Fruit fly (Drosophila melanogaster): Measurements from ENCODE around the gene TfAP-2.

The TfAP-2 gene

DNA sequence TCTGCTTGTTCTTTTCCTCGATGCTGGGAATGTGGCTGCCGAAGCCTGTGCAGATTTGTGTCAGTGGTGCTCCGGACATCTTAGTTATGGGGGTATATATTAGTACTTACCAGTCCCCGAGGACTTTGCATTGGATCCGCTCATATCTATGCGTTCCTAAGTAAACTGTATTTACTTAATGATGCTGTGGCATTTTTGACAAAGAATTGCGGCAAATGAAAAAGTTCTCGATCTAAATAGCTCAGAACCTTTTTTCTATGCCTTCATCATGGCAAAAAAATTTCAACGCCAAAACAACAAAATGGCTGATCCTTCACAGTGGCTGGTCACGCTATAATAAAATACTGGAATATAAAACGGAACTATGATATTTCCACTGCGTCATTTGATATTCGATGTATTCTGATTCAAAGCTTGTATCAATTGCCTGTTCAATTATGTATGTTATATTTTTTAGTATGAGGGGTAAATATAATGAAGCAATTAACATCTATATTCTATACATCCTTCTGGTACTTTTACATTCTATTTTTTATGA, 47.6 kb downstream of the TfAP-2 start, which contains the start of gene MED1:
Gene MED1, minus strand, starts transcription at position 295 of the 538 bp plus-strand sequence.
- TF ChIP-seq Myc (optimal IDR thresholded peaks at IDR 0.05) (no peak), Sin3A (optimal IDR thresholded peaks at IDR 0.05) (no peak), ttk (optimal IDR thresholded peaks at IDR 0.05) (no peak), psq (optimal IDR thresholded peaks at IDR 0.05) (no peak), h (optimal IDR thresholded peaks at IDR 0.05) (no peak), insv (optimal IDR thresholded peaks at IDR 0.05) (no peak)

dm6 chr3L:21635208-21635607, 48.6 kb downstream of the TfAP-2 start, which contains the start of gene ORMDL:
Gene ORMDL (plus strand): TSS chr3L:21635305.
- TF ChIP-seq insv (optimal IDR thresholded peaks at IDR 0.05) (no peak), ttk (optimal IDR thresholded peaks at IDR 0.05) (no peak), psq (optimal IDR thresholded peaks at IDR 0.05) (no peak), Sin3A (optimal IDR thresholded peaks at IDR 0.05) (no peak), h (optimal IDR thresholded peaks at IDR 0.05) (no peak), Myc (optimal IDR thresholded peaks at IDR 0.05) (no peak)

dm6 chr3L:21636265-21636993, 49.8 kb downstream of the TfAP-2 start, which contains the start of gene CG32444:
Gene CG32444 (plus strand): TSS chr3L:21636947.
- no peak for TF ChIP-seq psq (optimal IDR thresholded peaks at IDR 0.05)
- no peak for TF ChIP-seq insv (optimal IDR thresholded peaks at IDR 0.05)
- no peak for TF ChIP-seq Myc (optimal IDR thresholded peaks at IDR 0.05)
- no peak for TF ChIP-seq Sin3A (optimal IDR thresholded peaks at IDR 0.05)
- no peak for TF ChIP-seq ttk (optimal IDR thresholded peaks at IDR 0.05)
- TF ChIP-seq h (optimal IDR thresholded peaks at IDR 0.05): no peak

- no peak for TF ChIP-seq ttk (optimal IDR thresholded peaks at IDR 0.05)
- no peak for TF ChIP-seq insv (optimal IDR thresholded peaks at IDR 0.05)
- no peak for TF ChIP-seq Myc (optimal IDR thresholded peaks at IDR 0.05)
- no peak for TF ChIP-seq psq (optimal IDR thresholded peaks at IDR 0.05)
These were observed 52.4 kb downstream of the TfAP-2 start, which contains the start of gene CG32445 for dm6 chr3L:21639059-21639458. Gene CG32445 (plus strand): TSS chr3L:21639359.

- TF ChIP-seq h (optimal IDR thresholded peaks at IDR 0.05): no peak
- no peak for TF ChIP-seq Sin3A (optimal IDR thresholded peaks at IDR 0.05)
- no peak for TF ChIP-seq psq (optimal IDR thresholded peaks at IDR 0.05)
- TF ChIP-seq insv (optimal IDR thresholded peaks at IDR 0.05): no peak
- no peak for TF ChIP-seq Myc (optimal IDR thresholded peaks at IDR 0.05)
- TF ChIP-seq ttk (optimal IDR thresholded peaks at IDR 0.05): no peak
These were observed 54.2 kb downstream of the TfAP-2 start, which contains the start of gene Atox1 for dm6 chr3L:21640815-21641214. Gene Atox1 (plus strand): TSS chr3L:21640995.

DNA sequence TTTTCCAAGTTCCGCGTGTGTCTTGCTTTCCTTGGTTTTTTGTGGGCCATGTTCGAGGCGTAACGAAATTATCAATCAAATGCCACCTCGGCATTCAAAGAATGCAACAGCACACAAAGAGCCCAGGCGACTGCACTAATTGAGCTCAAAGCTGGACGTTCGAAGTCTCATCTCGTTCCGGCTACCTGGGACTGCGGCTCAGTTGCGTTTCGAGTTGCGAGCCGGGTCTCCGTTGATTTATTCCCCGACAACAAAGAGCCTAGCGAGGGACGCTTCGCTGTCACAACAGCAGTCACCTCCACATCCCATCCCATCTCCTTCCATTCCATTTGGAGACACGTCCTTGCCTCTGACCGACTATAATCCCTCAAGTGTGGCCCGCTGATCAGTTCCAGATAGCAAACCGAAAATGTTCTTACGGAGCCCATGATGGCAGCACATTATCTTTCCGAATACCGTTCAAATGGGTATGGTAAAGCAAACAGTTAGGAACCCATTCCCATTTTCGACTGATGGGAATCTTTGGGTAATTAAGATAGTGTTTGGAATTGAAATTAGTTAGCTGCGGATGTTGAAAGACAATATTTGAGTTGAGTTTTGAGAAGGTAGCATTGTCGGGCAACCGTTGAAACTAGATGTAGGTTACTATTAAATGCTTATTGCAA, 56.4 kb downstream of the TfAP-2 start:
- TF ChIP-seq psq (optimal IDR thresholded peaks at IDR 0.05) (no peak), ttk (optimal IDR thresholded peaks at IDR 0.05) (no peak), Myc (optimal IDR thresholded peaks at IDR 0.05) (no peak)

DNA sequence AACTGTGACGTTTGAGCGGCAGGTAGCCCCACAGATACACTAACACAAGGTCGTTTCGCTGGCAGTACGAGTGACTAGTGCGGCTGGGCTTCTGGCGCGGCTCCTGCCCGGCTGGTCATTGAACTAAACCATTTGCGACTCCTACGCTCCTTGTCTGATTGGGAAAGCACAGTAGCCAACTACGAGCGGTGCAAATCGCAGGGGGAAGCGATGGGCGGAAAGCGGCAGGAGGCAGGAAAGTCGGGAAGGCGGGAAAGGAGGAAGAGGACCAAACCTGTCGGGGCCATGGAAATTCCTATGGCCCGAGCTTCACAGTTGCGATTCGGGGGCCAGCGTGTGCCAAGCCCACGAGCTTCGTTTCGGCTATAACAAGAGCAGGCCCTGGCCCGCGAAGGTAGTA, 57.5 kb downstream of the TfAP-2 start:
- TF ChIP-seq psq (optimal IDR thresholded peaks at IDR 0.05) (no peak), Sin3A (optimal IDR thresholded peaks at IDR 0.05) (no peak), Myc (optimal IDR thresholded peaks at IDR 0.05) (no peak), insv (optimal IDR thresholded peaks at IDR 0.05) (no peak)

- TF ChIP-seq h (optimal IDR thresholded peaks at IDR 0.05): no peak
- TF ChIP-seq Myc (optimal IDR thresholded peaks at IDR 0.05): no peak
- no peak for TF ChIP-seq Sin3A (optimal IDR thresholded peaks at IDR 0.05)
- TF ChIP-seq psq (optimal IDR thresholded peaks at IDR 0.05): no peak
- TF ChIP-seq insv (optimal IDR thresholded peaks at IDR 0.05): no peak
- no peak for TF ChIP-seq ttk (optimal IDR thresholded peaks at IDR 0.05)
These were observed 58.0 kb downstream of the TfAP-2 start, which contains the start of gene CG43980 for dm6 chr3L:21644607-21645006. Gene CG43980 (plus strand): TSS chr3L:21644958.

DNA sequence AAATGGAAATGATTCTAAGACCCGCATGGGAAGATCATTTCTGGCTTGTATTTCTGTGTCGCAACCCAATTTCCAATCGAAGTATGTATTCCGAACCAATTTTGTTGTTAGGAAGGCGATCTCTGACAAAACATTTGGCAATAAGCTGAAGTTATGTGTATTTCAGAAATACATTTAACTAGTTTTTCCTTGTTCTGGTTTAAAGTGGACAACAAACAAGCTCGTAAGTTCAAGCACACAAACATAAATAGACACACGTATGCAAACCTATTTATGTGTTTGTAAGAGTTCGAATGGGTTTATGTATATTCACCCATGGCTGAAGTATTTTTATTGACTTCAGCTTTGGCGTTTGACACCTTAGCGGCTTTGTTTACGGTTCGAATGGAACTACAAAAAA, 59.2 kb downstream of the TfAP-2 start:
- no peak for TF ChIP-seq insv (optimal IDR thresholded peaks at IDR 0.05)
- TF ChIP-seq Sin3A (optimal IDR thresholded peaks at IDR 0.05): no peak
- TF ChIP-seq psq (optimal IDR thresholded peaks at IDR 0.05): no peak
- TF ChIP-seq h (optimal IDR thresholded peaks at IDR 0.05): no peak
- TF ChIP-seq ttk (optimal IDR thresholded peaks at IDR 0.05): no peak
- no peak for TF ChIP-seq Myc (optimal IDR thresholded peaks at IDR 0.05)

DNA sequence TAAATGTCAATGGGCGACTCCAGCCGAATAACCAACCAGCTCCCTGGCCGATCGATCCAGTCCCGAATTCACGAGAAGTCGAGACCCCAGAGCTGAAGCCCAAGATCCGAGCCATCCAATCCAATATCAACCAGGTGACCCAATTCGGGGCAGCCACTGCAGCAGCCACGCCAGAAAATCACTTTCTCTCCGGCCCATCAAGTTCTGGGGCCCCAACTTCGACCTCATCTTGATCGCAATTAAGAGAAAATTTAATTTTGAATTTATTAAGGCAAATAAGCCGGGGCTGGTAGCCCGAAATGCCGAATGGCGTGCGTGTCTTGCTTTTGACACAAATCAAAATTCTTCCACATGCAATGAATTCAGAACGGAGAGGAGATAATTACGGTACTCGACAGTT, 61.2 kb downstream of the TfAP-2 start:
- TF ChIP-seq insv (optimal IDR thresholded peaks at IDR 0.05) (no peak), Myc (optimal IDR thresholded peaks at IDR 0.05) (no peak), psq (optimal IDR thresholded peaks at IDR 0.05) (no peak), ttk (optimal IDR thresholded peaks at IDR 0.05) (no peak), Sin3A (optimal IDR thresholded peaks at IDR 0.05) (no peak), h (optimal IDR thresholded peaks at IDR 0.05) (no peak)

DNA sequence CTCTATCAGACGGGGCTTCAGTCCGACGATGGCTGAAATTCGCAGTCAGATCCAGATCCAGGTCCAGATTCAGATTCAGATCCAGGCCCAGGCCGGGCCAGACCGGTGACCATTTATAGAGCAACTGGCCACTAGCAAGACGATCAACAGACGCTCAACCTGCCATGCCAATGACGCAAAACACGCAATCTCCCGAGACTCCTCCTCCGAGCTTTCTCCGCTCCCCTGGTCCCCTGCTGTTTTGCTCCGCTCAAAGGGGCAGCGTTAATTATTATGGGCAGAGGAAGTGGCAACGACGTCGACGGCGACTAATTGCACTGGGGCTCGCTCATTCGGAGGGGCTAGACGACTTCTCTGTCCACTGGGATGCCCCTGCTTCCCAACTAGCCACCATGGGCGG, 64.8 kb downstream of the TfAP-2 start:
- TF ChIP-seq h (optimal IDR thresholded peaks at IDR 0.05) (no peak), Sin3A (optimal IDR thresholded peaks at IDR 0.05) (no peak), ttk (optimal IDR thresholded peaks at IDR 0.05) (no peak), insv (optimal IDR thresholded peaks at IDR 0.05) (no peak), psq (optimal IDR thresholded peaks at IDR 0.05) (no peak), Myc (optimal IDR thresholded peaks at IDR 0.05) (no peak)

DNA sequence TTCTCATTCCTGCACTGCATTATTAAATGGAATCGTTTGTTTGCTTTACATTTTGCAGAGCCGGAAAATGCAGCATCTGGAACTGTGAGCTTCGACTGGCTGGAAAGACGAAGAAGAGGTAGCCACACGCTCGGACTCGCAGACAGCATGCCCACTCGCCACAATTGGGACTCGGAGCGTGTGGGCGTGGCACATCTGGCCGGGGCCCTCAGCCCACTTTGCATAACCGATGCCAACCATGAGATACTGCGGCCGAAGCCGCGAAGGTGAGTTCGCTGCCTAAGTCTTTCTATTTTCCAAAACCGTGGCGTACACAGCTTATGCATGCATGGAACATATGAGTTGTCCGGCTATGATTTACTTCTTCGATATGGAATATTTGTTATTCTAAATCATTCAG, 65.5 kb downstream of the TfAP-2 start:
- TF ChIP-seq h (optimal IDR thresholded peaks at IDR 0.05) (no peak), insv (optimal IDR thresholded peaks at IDR 0.05) (no peak)

Measured in Kc167 (cell line).